Worm (Caenorhabditis elegans) whole organism, young adult: Measurements from ENCODE around the gene T20G5.9.
"Not testable (repeated sequence)": the region's sequence is repeated elsewhere in the genome, so short reads cannot be mapped to it uniquely, and the experiment has no call there.

Experiments
- ama-1 ChIP-seq, 3 experiments: fragments of 150-350 bp in 1 of 3; sonication (generic microtip) in 2 of 3; optimal IDR thresholded peaks; 2 replicates each; lab custom pipeline; 2014 to 2018; ENCODE audit warnings: missing biosample characterization in 2 of 3, missing genetic modification characterization in 2 of 3, missing genetic modification reagents in 2 of 3
- hlh-12 ChIP-seq: sonication (generic microtip); optimal IDR thresholded peaks from 2 replicates; lab custom pipeline; 2016; ENCODE audit warnings: missing genetic modification characterization, missing compliant biosample characterization
- nhr-27 ChIP-seq: fragments of 200-800 bp; sonication (Bioruptor generic); optimal IDR thresholded peaks from 2 replicates; lab custom pipeline; 2018; ENCODE audit warnings: mild to moderate bottlenecking, missing genetic modification characterization, moderate library complexity, missing compliant biosample characterization
- nhr-90 ChIP-seq: sonication (generic microtip); optimal IDR thresholded peaks from 2 replicates; lab custom pipeline; 2016; ENCODE audit warnings: missing genotype, mild to moderate bottlenecking, missing genetic modification characterization, missing compliant biosample characterization

DNA sequence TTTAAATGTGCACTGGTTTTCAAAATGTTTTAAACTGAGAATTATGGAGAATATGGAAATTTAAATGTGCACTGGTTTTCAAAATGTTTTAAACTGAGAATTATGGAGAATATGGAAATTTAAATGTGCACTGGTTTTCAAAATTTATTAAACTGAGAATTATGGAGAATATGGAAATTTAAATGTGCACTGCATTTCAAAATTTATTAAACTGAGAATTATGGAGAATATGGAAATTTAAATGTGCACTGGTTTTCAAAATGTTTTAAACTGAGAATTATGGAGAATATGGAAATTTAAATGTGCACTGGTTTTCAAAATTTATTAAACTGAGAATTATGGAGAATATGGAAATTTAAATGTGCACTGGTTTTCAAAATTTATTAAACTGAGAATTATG lies 15.4 kb downstream of the T20G5.9 start:
- not testable (repeated sequence) for TF ChIP-seq nhr-27 (tag; lab: Kevin White, UChicago); nhr-90 (tag; lab: Kevin White, UChicago); ama-1 (optimal IDR thresholded peaks at IDR 0.05; lab: Kevin White, UChicago); ama-1 (GFP tag; optimal IDR thresholded peaks at IDR 0.05; lab: Kevin White, UChicago); hlh-12 (tag; lab: Kevin White, UChicago)
